Fruit fly (Drosophila melanogaster) whole organism, embryonic: ENCODE measurements around the gene caup.

ENCODE experiments used
- Abd-B ChIP-seq: fragments of 200-800 bp; sonication (Bioruptor generic); optimal IDR thresholded peaks from 2 replicates; lab custom pipeline; 2018; ENCODE audit warnings: missing biosample characterization, mild to moderate bottlenecking, missing genetic modification characterization, moderate library complexity
- CG10274 ChIP-seq: fragments of 200-800 bp; sonication (Bioruptor generic); optimal IDR thresholded peaks from 3 replicates; lab custom pipeline; 2017; ENCODE audit warnings: missing biosample characterization, mild to moderate bottlenecking, missing genetic modification characterization
- CG10321 ChIP-seq: fragments of 200-800 bp; sonication (Bioruptor generic); IDR thresholded peaks from 2 replicates; pipeline ENCODE4 v1.3.6; 2022; ENCODE audit warnings: missing biosample characterization, missing genetic modification characterization
- CG10565 ChIP-seq: fragments of 200-800 bp; sonication (Bioruptor generic); optimal IDR thresholded peaks from 3 replicates; lab custom pipeline; 2016; ENCODE audit warnings: missing biosample characterization, mild to moderate bottlenecking, missing genetic modification characterization
- CG10979 ChIP-seq: fragments of 200-800 bp; sonication (Bioruptor generic); optimal IDR thresholded peaks from 2 replicates; lab custom pipeline; 2018; ENCODE audit warnings: missing biosample characterization, mild to moderate bottlenecking, missing genetic modification characterization, moderate library complexity
- CG15696 ChIP-seq: fragments of 200-800 bp; sonication (Bioruptor generic); optimal IDR thresholded peaks from 2 replicates; lab custom pipeline; 2019; ENCODE audit warnings: missing biosample characterization, mild to moderate bottlenecking, missing genetic modification characterization, moderate library complexity
- CG17186 ChIP-seq: fragments of 200-800 bp; sonication (Bioruptor generic); optimal IDR thresholded peaks from 3 replicates; lab custom pipeline; 2017; ENCODE audit warnings: missing biosample characterization, missing genetic modification reagents, missing genetic modification characterization
- CG17361 ChIP-seq: fragments of 200-800 bp; sonication (Bioruptor generic); IDR thresholded peaks from 3 replicates; pipeline ENCODE4 v1.3.6; 2022; ENCODE audit warnings: missing biosample characterization, missing genetic modification characterization
- CG2199 ChIP-seq: fragments of 200-800 bp; sonication (Bioruptor generic); IDR thresholded peaks from 3 replicates; pipeline ENCODE4 v1.3.6; 2022; ENCODE audit warnings: missing biosample characterization, missing genetic modification characterization
- CG2678 ChIP-seq: fragments of 200-800 bp; sonication (Bioruptor generic); optimal IDR thresholded peaks from 3 replicates; lab custom pipeline; 2019; ENCODE audit warnings: missing biosample characterization, mild to moderate bottlenecking, missing genetic modification characterization, moderate library complexity
- CG2889 ChIP-seq: fragments of 200-800 bp; sonication (Bioruptor generic); IDR thresholded peaks from 3 replicates; pipeline ENCODE4 v1.3.6; 2022; ENCODE audit warnings: missing biosample characterization, missing genetic modification characterization
- CG30020 ChIP-seq: fragments of 200-800 bp; optimal IDR thresholded peaks from 2 replicates; lab custom pipeline; 2019; ENCODE audit warnings: missing biosample characterization, mild to moderate bottlenecking, missing genetic modification characterization, moderate library complexity
- CG31441 ChIP-seq: fragments of 200-800 bp; sonication (Bioruptor generic); IDR thresholded peaks from 2 replicates; pipeline ENCODE4 v1.3.6; 2022; ENCODE audit warnings: missing biosample characterization, missing genetic modification characterization
- CG33557 ChIP-seq: fragments of 200-800 bp; sonication (Bioruptor generic); optimal IDR thresholded peaks from 2 replicates; lab custom pipeline; 2019; ENCODE audit warnings: missing biosample characterization, mild to moderate bottlenecking, missing genetic modification characterization, moderate library complexity
- CG3995 ChIP-seq: fragments of 200-800 bp; sonication (Bioruptor generic); optimal IDR thresholded peaks from 3 replicates; lab custom pipeline; 2016; ENCODE audit warnings: missing biosample characterization, missing genetic modification characterization
- CG42726 ChIP-seq: fragments of 200-800 bp; sonication (Bioruptor generic); IDR thresholded peaks from 2 replicates; pipeline ENCODE4 v1.3.6; 2022; ENCODE audit warnings: missing biosample characterization, missing genetic modification characterization; ENCODE audit not compliant: partially characterized antibody
- CG7786 ChIP-seq: fragments of 200-800 bp; sonication (Bioruptor generic); optimal IDR thresholded peaks from 2 replicates; lab custom pipeline; 2016; ENCODE audit warnings: missing biosample characterization, missing genetic modification characterization
- CG9727 ChIP-seq: fragments of 200-800 bp; sonication (Bioruptor generic); optimal IDR thresholded peaks from 3 replicates; lab custom pipeline; 2017; ENCODE audit warnings: missing biosample characterization, mild to moderate bottlenecking, missing genetic modification characterization
- CG9932 ChIP-seq: fragments of 200-800 bp; sonication (Bioruptor generic); IDR thresholded peaks from 2 replicates; pipeline ENCODE4 v1.3.6; 2022; ENCODE audit warnings: missing biosample characterization, missing genetic modification characterization
- D19B ChIP-seq: fragments of 200-800 bp; sonication (Bioruptor generic); optimal IDR thresholded peaks from 2 replicates; lab custom pipeline; 2017; ENCODE audit warnings: missing biosample characterization, mild to moderate bottlenecking, missing genetic modification characterization
- Deaf1 ChIP-seq: fragments of 200-800 bp; optimal IDR thresholded peaks from 3 replicates; lab custom pipeline; 2019; ENCODE audit warnings: missing biosample characterization, mild to moderate bottlenecking, missing genetic modification characterization, moderate library complexity
- Dfd ChIP-seq, 2 experiments: fragments of >200 bp; optimal IDR thresholded peaks; 2 replicates each; lab custom pipeline; 2017; ENCODE audit warnings: missing biosample characterization in 2 of 2, missing genetic modification characterization in 2 of 2
- ERR ChIP-seq: fragments of 200-800 bp; sonication (Bioruptor generic); optimal IDR thresholded peaks from 2 replicates; lab custom pipeline; 2016; ENCODE audit warnings: missing biosample characterization, missing genetic modification characterization
- H2.0 ChIP-seq: fragments of 200-800 bp; sonication (Bioruptor generic); IDR thresholded peaks from 2 replicates; pipeline ENCODE4 v1.3.6; 2022; ENCODE audit warnings: missing biosample characterization, missing genetic modification characterization
- HmgZ ChIP-seq: fragments of 200-800 bp; sonication (Bioruptor generic); optimal IDR thresholded peaks from 2 replicates; lab custom pipeline; 2018; ENCODE audit warnings: missing biosample characterization, mild to moderate bottlenecking, missing genetic modification characterization
- Jarid2 ChIP-seq: fragments of 200-800 bp; sonication (Bioruptor generic); optimal IDR thresholded peaks from 3 replicates; lab custom pipeline; 2017; ENCODE audit warnings: mild to moderate bottlenecking, missing biosample characterization, missing genetic modification reagents, missing genetic modification characterization
- Med ChIP-seq: fragments of 200-800 bp; sonication (Bioruptor generic); peaks from one replicate; lab custom pipeline; 2016; ENCODE audit warnings: missing biosample characterization, missing genetic modification characterization, mild to moderate bottlenecking, inconsistent platforms, moderate library complexity
- NC2β ChIP-seq: fragments of 200-800 bp; sonication (Bioruptor generic); optimal IDR thresholded peaks from 2 replicates; lab custom pipeline; 2016; ENCODE audit warnings: missing biosample characterization, missing genetic modification characterization
- Nf-YA ChIP-seq: fragments of 200-800 bp; sonication (Bioruptor generic); IDR thresholded peaks from 2 replicates; pipeline ENCODE4 v1.3.6; 2022; ENCODE audit warnings: missing biosample characterization, missing genetic modification characterization
- Poxn ChIP-seq: fragments of 200-800 bp; sonication (Bioruptor generic); IDR thresholded peaks from 2 replicates; pipeline ENCODE4 v1.3.6; 2022; ENCODE audit warnings: missing biosample characterization, missing genetic modification characterization
- Ravus ChIP-seq: fragments of 200-800 bp; sonication (Bioruptor generic); IDR thresholded peaks from 2 replicates; pipeline ENCODE4 v1.3.6; 2022; ENCODE audit warnings: missing biosample characterization, missing genetic modification characterization
- Vsx1 ChIP-seq: fragments of 200-800 bp; sonication (Bioruptor generic); optimal IDR thresholded peaks from 2 replicates; lab custom pipeline; 2017; ENCODE audit warnings: missing biosample characterization, mild to moderate bottlenecking, missing genetic modification characterization, missing genetic modification reagents
- ato ChIP-seq: fragments of 200-800 bp; sonication (Bioruptor generic); IDR thresholded peaks from 2 replicates; pipeline ENCODE4 v1.3.6; 2022; ENCODE audit warnings: missing biosample characterization, missing genetic modification characterization; ENCODE audit not compliant: partially characterized antibody
- bbx ChIP-seq: fragments of 200-800 bp; sonication (Bioruptor generic); IDR thresholded peaks from 2 replicates; pipeline ENCODE4 v1.3.6; 2022; ENCODE audit warnings: missing biosample characterization, missing genetic modification characterization; ENCODE audit not compliant: partially characterized antibody
- bigmax ChIP-seq: fragments of 200-800 bp; sonication (Bioruptor generic); optimal IDR thresholded peaks from 2 replicates; lab custom pipeline; 2018; ENCODE audit warnings: missing biosample characterization, mild to moderate bottlenecking, missing genetic modification characterization
- crol ChIP-seq: fragments of 200-800 bp; sonication (Bioruptor generic); IDR thresholded peaks from 2 replicates; pipeline ENCODE4 v1.3.6; 2022; ENCODE audit warnings: missing biosample characterization, missing genetic modification characterization
- dpn ChIP-seq, 2 experiments: fragments of 200-800 bp; sonication (Bioruptor generic); optimal IDR thresholded peaks; 3 replicates each; lab custom pipeline; 2016; ENCODE audit warnings: missing biosample characterization in 2 of 2, missing genetic modification characterization in 2 of 2
- exex ChIP-seq: fragments of 200-800 bp; sonication (Bioruptor generic); optimal IDR thresholded peaks from 4 replicates; lab custom pipeline; 2018; ENCODE audit warnings: missing biosample characterization, mild to moderate bottlenecking, missing genetic modification characterization, moderate library complexity
- gce ChIP-seq: fragments of 200-800 bp; sonication (Bioruptor generic); IDR thresholded peaks from 3 replicates; pipeline ENCODE4 v1.3.6; 2022; ENCODE audit warnings: missing biosample characterization, missing genetic modification characterization
- nerfin-2 ChIP-seq: fragments of 200-800 bp; sonication (Bioruptor generic); IDR thresholded peaks from 2 replicates; pipeline ENCODE4 v1.3.6; 2022; ENCODE audit warnings: missing biosample characterization, missing genetic modification characterization; ENCODE audit not compliant: partially characterized antibody
- oc ChIP-seq: fragments of 200-800 bp; sonication (Bioruptor generic); optimal IDR thresholded peaks from 2 replicates; lab custom pipeline; 2018; ENCODE audit warnings: missing biosample characterization, mild to moderate bottlenecking, missing genetic modification characterization, moderate library complexity
- row ChIP-seq: fragments of 200-800 bp; sonication (Bioruptor generic); IDR thresholded peaks from 3 replicates; pipeline ENCODE4 v1.3.6; 2022; ENCODE audit warnings: missing biosample characterization, missing genetic modification characterization
- sc ChIP-seq, 3 experiments: fragments of >200 bp in 2 of 3; fragments of 200-800 bp in 1 of 3; sonication (Bioruptor generic) in 1 of 3; optimal IDR thresholded peaks; 2 replicates in 2 of 3; 3 replicates in 1 of 3; lab custom pipeline; 2017; ENCODE audit warnings: mild to moderate bottlenecking in 1 of 3, missing biosample characterization in 1 of 3, missing genetic modification characterization in 1 of 3, missing genetic modification reagents in 1 of 3
- sd ChIP-seq: fragments of 200-800 bp; sonication (Bioruptor generic); optimal IDR thresholded peaks from 3 replicates; lab custom pipeline; 2018; ENCODE audit warnings: missing biosample characterization, mild to moderate bottlenecking, missing genetic modification characterization, moderate library complexity
- sens ChIP-seq: fragments of 200-800 bp; sonication (Bioruptor generic); peaks from one replicate; lab custom pipeline; 2016; ENCODE audit warnings: missing biosample characterization, missing genetic modification characterization
- slp2 ChIP-seq: fragments of 200-800 bp; sonication (Bioruptor generic); optimal IDR thresholded peaks from 2 replicates; lab custom pipeline; 2016; ENCODE audit warnings: missing biosample characterization, missing genetic modification characterization
- sna ChIP-seq: fragments of 200-800 bp; sonication (Bioruptor generic); IDR thresholded peaks from 2 replicates; pipeline ENCODE4 v1.3.6; 2022; ENCODE audit warnings: missing biosample characterization, missing genetic modification characterization; ENCODE audit not compliant: partially characterized antibody
- toy ChIP-seq: fragments of 200-800 bp; sonication (Bioruptor generic); IDR thresholded peaks from 2 replicates; pipeline ENCODE4 v1.3.6; 2022; ENCODE audit warnings: missing biosample characterization, missing genetic modification characterization
- yki ChIP-seq: fragments of >200 bp; optimal IDR thresholded peaks from 3 replicates; lab custom pipeline; 2018

caup gene

DNA sequence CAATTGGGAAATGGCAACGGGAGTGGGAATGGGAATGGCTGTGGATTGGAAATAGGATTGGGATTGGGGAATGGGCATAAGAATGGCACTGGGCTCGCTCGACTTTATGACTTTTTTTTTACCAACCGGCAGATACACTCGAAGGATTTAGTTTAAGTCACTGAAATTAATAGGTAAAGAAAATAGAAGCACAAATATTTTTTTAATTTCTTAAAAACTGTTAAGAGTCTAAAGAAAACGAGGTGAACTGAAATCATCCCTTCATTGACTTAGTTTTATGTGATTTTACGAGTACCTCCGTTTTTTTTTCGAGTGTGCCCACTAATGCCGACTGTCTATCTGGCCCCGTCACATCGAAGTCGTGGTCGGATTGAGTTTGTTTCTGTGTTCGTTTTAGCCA is 34.6 kb upstream of the caup start:
- TF ChIP-seq CG15696 (tag; lab: Kevin White, UChicago) = peak; percentile 16
- TF ChIP-seq sc (optimal IDR thresholded peaks at IDR 0.05; lab: Kevin White, UChicago) = no peak
- TF ChIP-seq sc (GFP tag; optimal IDR thresholded peaks at IDR 0.05; lab: Kevin White, UChicago) = no peak
- TF ChIP-seq sens (GFP tag; lab: Kevin White, UChicago) = peak; percentile 69
- TF ChIP-seq CG9727 (GFP tag; lab: Kevin White, UChicago) = peak; percentile 24
- TF ChIP-seq CG10979 (tag; lab: Kevin White, UChicago) = peak; percentile 17
- no peak for TF ChIP-seq Poxn (GFP tag; lab: Robert Waterston, UW)

DNA sequence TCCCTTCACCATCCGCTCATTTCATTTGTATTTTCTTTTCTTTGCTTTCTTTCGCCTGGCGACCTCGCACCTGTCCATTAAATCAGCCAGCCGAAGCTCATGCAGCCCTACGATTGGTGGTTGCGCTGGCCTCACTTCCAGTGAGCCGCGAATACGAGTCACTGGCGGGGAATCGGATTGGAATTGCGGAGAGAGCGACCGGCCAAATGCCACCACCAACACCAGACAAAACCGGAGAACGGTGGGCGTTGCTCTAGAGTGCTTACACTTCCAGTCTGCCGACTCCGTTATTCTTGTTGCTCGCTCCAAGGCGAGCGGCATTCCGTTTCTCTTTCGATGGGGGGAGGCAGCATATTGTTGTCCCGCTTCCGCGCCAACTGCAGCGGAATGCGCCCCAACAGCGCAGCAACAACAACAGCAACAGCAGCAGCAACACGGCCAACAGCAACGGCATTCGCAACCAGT is 29.2 kb upstream of the caup start, which contains the start of gene ara:
Gene ara, plus strand, starts transcription at position 461 of the 465 bp plus-strand sequence.
- TF ChIP-seq H2.0 (GFP tag; lab: Robert Waterston, UW) (no peak), oc (tag; lab: Kevin White, UChicago) (peak; percentile 23), CG3995 (GFP tag; lab: Kevin White, UChicago) (no peak), D19B (GFP tag; lab: Kevin White, UChicago) (no peak), sd (peak; percentile 99), ERR (GFP tag; lab: Kevin White, UChicago) (no peak), CG17186 (GFP tag; lab: Kevin White, UChicago) (no peak), HmgZ (no peak), Med (GFP tag; lab: Kevin White, UChicago) (peak; percentile 52), crol (GFP tag; lab: Robert Waterston, UW) (peak; percentile 62), nerfin-2 (no peak), CG10565 (GFP tag; lab: Kevin White, UChicago) (no peak), CG17361 (GFP tag; lab: Robert Waterston, UW) (no peak), row (GFP tag; lab: Robert Waterston, UW) (no peak), CG10274 (GFP tag; lab: Kevin White, UChicago) (no peak), toy (GFP tag; lab: Robert Waterston, UW) (no peak), Ravus (GFP tag; lab: Robert Waterston, UW) (no peak), sna (GFP tag; lab: Robert Waterston, UW) (no peak), slp2 (GFP tag; lab: Kevin White, UChicago) (no peak), Jarid2 (GFP tag; lab: Kevin White, UChicago) (peak; percentile 53), CG2678 (tag; lab: Kevin White, UChicago) (no peak), exex (tag; lab: Kevin White, UChicago) (no peak), ato (no peak), CG31441 (GFP tag; lab: Robert Waterston, UW) (no peak), Dfd (GFP tag; optimal IDR thresholded peaks at IDR 0.05; lab: Kevin White, UChicago) (no peak), CG2889 (GFP tag; lab: Robert Waterston, UW) (no peak), CG33557 (GFP tag; lab: Kevin White, UChicago) (no peak), Deaf1 (tag; lab: Kevin White, UChicago) (peak; percentile 89), CG42726 (GFP tag; lab: Robert Waterston, UW) (no peak), bigmax (GFP tag; lab: Kevin White, UChicago) (no peak), CG30020 (tag; lab: Kevin White, UChicago) (no peak), gce (GFP tag; lab: Robert Waterston, UW) (no peak), Abd-B (GFP tag; lab: Kevin White, UChicago) (no peak), CG10979 (tag; lab: Kevin White, UChicago) (no peak), NC2β (GFP tag; lab: Kevin White, UChicago) (no peak), Vsx1 (GFP tag; lab: Kevin White, UChicago) (no peak), yki (lab: Kevin White, UChicago) (no peak), Nf-YA (GFP tag; lab: Robert Waterston, UW) (peak; percentile 74), CG10321 (peak; percentile 93), CG7786 (no peak), bbx (GFP tag; lab: Robert Waterston, UW) (no peak; the same call in 1 of the 2 replicates), CG9932 (GFP tag; lab: Robert Waterston, UW) (no peak), CG2199 (GFP tag; lab: Robert Waterston, UW) (peak; percentile 43; the same call in 1 of the 3 replicates), dpn (GFP tag; optimal IDR thresholded peaks at IDR 0.05; lab: Kevin White, UChicago) (no peak)
